Fruit fly (Drosophila melanogaster) ovary, adult (tissue): ENCODE measurements around the gene Pbp45.

Experiments used
- CG17801 ChIP-seq: fragments of 200-800 bp; optimal IDR thresholded peaks from 2 replicates; lab custom pipeline; 2019; ENCODE audit warnings: missing biosample characterization, mild to moderate bottlenecking, missing genetic modification characterization, moderate library complexity; ENCODE audit not compliant: partially characterized antibody

The Pbp45 gene

DNA sequence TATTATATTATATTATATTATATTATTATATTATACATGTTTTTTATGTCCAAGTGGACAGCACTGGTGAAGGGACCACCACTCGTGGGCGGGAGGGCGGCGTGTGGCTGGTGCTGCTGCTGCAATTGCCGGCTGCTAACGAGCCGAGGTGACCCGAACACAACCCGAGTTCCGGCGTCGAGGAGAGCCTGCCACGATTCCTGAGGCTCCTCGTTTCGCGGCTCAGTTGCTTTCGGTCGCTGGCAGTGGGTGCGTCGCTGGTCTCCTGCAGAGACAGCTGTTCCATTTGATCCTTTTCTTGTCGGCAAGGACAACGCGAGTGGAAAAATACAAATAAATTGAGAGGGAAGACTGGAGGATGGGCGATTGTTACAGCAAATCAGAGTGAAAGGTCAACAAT is 28.9 kb downstream of the Pbp45 start:
- TF ChIP-seq CG17801 (GFP tag; lab: Kevin White, UChicago) = no peak

DNA sequence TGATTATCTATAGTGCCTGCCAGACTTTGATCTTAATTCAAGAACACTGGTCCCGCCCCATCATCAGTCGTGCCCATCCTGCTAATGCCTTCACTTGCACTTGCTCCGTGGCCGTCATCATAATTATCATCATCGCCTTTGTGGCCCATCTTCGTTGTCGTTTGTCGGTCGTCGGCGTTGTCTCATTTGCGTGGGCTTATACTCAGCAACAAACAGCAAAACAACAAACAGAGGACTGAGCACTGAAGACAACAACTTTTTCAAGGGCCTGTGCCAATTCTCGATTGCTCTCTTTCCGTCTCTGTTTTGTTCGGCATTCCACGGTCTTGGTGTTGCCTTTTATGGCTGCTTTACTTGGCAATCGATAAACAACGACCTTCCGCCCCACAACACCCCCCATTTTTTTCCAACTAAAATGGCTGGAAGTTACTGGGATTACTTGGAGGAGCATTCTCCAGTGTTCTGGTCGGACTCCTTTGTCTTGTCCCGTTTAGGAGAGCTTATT is 31.4 kb downstream of the Pbp45 start:
- TF ChIP-seq CG17801 (GFP tag; lab: Kevin White, UChicago) = no peak

- TF ChIP-seq CG17801 (GFP tag; lab: Kevin White, UChicago) = no peak
These were observed 32.0 kb downstream of the Pbp45 start for dm6 chr3R:15807306-15807705.

DNA sequence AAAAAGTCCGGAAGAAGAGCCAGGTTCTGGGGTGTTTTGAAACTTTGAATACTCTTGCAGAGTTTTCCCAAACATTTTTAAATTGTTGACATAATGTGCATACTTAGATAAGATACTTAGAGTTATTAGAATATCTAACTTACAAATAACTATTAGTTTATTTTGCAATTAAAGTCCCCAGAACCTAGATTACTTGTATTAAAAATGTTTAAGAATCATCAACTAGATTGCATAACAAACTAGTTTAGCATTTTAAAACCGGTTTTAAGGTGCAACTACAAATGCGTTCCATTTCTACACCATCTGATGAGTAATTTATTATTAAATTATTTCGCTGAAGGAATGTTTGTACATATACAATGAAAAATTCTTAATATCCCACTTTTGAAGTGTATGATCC is 33.0 kb downstream of the Pbp45 start:
- no peak for TF ChIP-seq CG17801 (GFP tag; lab: Kevin White, UChicago)

- no peak for TF ChIP-seq CG17801 (GFP tag; lab: Kevin White, UChicago)
These were observed 34.6 kb downstream of the Pbp45 start for dm6 chr3R:15804678-15805077.

dm6 chr3R:15803502-15804461 is 35.5 kb downstream of the Pbp45 start, which contains the start of gene alpha-Man-IIb:
TSS of gene alpha-Man-IIb (plus strand) at chr3R:15804248.
- TF ChIP-seq CG17801 (GFP tag; lab: Kevin White, UChicago) = peak; percentile 49

- no peak for TF ChIP-seq CG17801 (GFP tag; lab: Kevin White, UChicago)
These were observed 37.3 kb downstream of the Pbp45 start, which contains the start of gene CG9593 for dm6 chr3R:15802006-15802405. TSS of gene CG9593 (plus strand) at chr3R:15802275.

- TF ChIP-seq CG17801 (GFP tag; lab: Kevin White, UChicago) = no peak
These were observed 45.0 kb downstream of the Pbp45 start for dm6 chr3R:15794258-15794727.

DNA sequence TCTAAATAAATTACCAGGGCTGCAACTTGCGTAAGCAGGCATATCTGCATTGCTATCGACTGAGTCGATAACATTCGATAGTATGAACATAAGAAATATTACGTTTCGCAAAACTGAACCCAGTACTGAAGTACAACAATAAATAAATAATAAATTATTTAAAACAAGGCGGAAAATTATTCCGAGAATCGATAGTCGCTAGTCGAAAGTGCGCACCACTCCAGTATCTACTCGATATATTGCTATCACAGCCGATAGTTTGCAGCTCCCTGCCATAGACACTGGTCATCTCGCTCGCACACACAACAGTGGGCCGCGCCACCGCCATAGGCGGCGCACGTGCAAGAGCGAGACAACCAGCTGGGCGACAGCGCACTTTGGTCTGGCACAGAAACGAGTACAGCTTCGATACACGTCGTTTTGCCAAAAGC is 45.9 kb downstream of the Pbp45 start, which contains the start of gene nsl1:
Gene nsl1 (plus strand): TSS at position 411 of the 431 bp plus-strand sequence.
- peak; percentile 55 for TF ChIP-seq CG17801 (GFP tag; lab: Kevin White, UChicago)

- peak; percentile 5 for TF ChIP-seq CG17801 (GFP tag; lab: Kevin White, UChicago)
These were observed 46.9 kb downstream of the Pbp45 start, which contains the start of gene Acyp2 for dm6 chr3R:15792427-15792826. TSS of gene Acyp2 (plus strand) at chr3R:15792688.

DNA sequence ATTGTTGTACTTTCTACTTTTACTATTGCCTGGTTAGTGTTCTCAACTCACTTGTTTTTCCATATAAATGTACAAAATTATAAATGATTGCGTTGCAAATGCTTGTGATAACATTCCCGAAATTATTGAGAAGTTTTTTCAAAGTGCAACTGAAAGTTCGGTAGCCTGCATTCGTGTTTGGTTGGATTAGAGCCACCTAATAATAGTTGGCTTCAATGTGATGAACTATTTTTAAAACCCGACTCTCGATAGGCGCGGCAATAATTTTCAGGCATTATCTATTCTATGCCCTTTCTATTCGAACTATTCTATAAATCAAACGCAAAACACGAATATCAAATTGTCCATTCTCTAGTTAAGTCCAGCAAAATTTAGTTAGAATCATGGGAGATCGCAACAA is 51.1 kb downstream of the Pbp45 start, which contains the start of gene Uros2:
Gene Uros2 (plus strand): TSS at position 301 of the 400 bp plus-strand sequence.
- TF ChIP-seq CG17801 (GFP tag; lab: Kevin White, UChicago) = no peak
